Fruit fly (Drosophila melanogaster) whole organism, embryonic: ENCODE measurements around the gene niki.

ENCODE experiments used
- ATbp ChIP-seq: fragments of 200-800 bp; sonication (Bioruptor generic); optimal IDR thresholded peaks from 2 replicates; lab custom pipeline; 2017; ENCODE audit warnings: missing biosample characterization, mild to moderate bottlenecking, missing genetic modification characterization, missing genetic modification reagents
- Asciz ChIP-seq: fragments of 200-800 bp; sonication (Bioruptor generic); optimal IDR thresholded peaks from 2 replicates; lab custom pipeline; 2017; ENCODE audit warnings: missing biosample characterization, mild to moderate bottlenecking, missing genetic modification characterization, missing genetic modification reagents
- Atf-2 ChIP-seq: fragments of 200-800 bp; sonication (Bioruptor generic); optimal IDR thresholded peaks from 2 replicates; lab custom pipeline; 2016; ENCODE audit warnings: missing biosample characterization, missing genetic modification characterization
- Atf3 ChIP-seq: fragments of 200-800 bp; sonication (Bioruptor generic); optimal IDR thresholded peaks from 3 replicates; lab custom pipeline; 2016; ENCODE audit warnings: missing biosample characterization, missing genetic modification characterization
- Awh ChIP-seq: fragments of 200-800 bp; sonication (Bioruptor generic); IDR thresholded peaks from 2 replicates; pipeline ENCODE4, ENCODE4 v1.3.6; 2022; ENCODE audit warnings: missing biosample characterization, missing genetic modification characterization
- CG10462 ChIP-seq: fragments of 200-800 bp; sonication (Bioruptor generic); optimal IDR thresholded peaks from 2 replicates; lab custom pipeline; 2016; ENCODE audit warnings: missing biosample characterization, missing genetic modification characterization
- CG11695 ChIP-seq: fragments of 200-800 bp; sonication (Bioruptor generic); IDR thresholded peaks from 3 replicates; pipeline ENCODE4 v1.3.6; 2022; ENCODE audit warnings: missing biosample characterization, missing genetic modification characterization
- CG12391 ChIP-seq: fragments of 200-800 bp; sonication (Bioruptor generic); optimal IDR thresholded peaks from 3 replicates; lab custom pipeline; 2018; ENCODE audit warnings: missing biosample characterization, mild to moderate bottlenecking, missing genetic modification characterization, moderate library complexity
- CG15073 ChIP-seq: fragments of 200-800 bp; sonication (Bioruptor generic); optimal IDR thresholded peaks from 2 replicates; lab custom pipeline; 2016; ENCODE audit warnings: missing biosample characterization, missing genetic modification characterization
- CG15479 ChIP-seq: fragments of 200-800 bp; sonication (Bioruptor generic); optimal IDR thresholded peaks from 3 replicates; lab custom pipeline; 2019; ENCODE audit warnings: missing biosample characterization, mild to moderate bottlenecking, missing genetic modification characterization, moderate library complexity
- CG16815 ChIP-seq: fragments of 200-800 bp; sonication (Bioruptor generic); optimal IDR thresholded peaks from 3 replicates; lab custom pipeline; 2017; ENCODE audit warnings: missing biosample characterization, mild to moderate bottlenecking, missing genetic modification characterization
- CG16863 ChIP-seq: fragments of 200-800 bp; sonication (Bioruptor generic); optimal IDR thresholded peaks from 3 replicates; lab custom pipeline; 2016; ENCODE audit warnings: missing biosample characterization, missing genetic modification characterization
- CG17568 ChIP-seq: fragments of 200-800 bp; sonication (Bioruptor generic); optimal IDR thresholded peaks from 2 replicates; lab custom pipeline; 2018; ENCODE audit warnings: missing biosample characterization, mild to moderate bottlenecking, missing genetic modification characterization, moderate library complexity
- CG2129 ChIP-seq: fragments of 200-800 bp; sonication (Bioruptor generic); IDR thresholded peaks from 2 replicates; pipeline ENCODE4 v1.3.6; 2022; ENCODE audit warnings: missing biosample characterization, missing genetic modification characterization; ENCODE audit not compliant: partially characterized antibody
- CG31365 ChIP-seq: fragments of 200-800 bp; sonication (Bioruptor generic); optimal IDR thresholded peaks from 2 replicates; lab custom pipeline; 2018; ENCODE audit warnings: missing biosample characterization, mild to moderate bottlenecking, missing genetic modification characterization
- CG32772 ChIP-seq: fragments of 200-800 bp; sonication (Bioruptor generic); IDR thresholded peaks from 2 replicates; pipeline ENCODE4 v1.3.6; 2022; ENCODE audit warnings: missing biosample characterization, missing genetic modification characterization
- CG34224 ChIP-seq: fragments of 200-800 bp; sonication (Bioruptor generic); IDR thresholded peaks from 3 replicates; pipeline ENCODE4 v1.3.6; 2022; ENCODE audit warnings: missing biosample characterization, missing genetic modification characterization; ENCODE audit not compliant: partially characterized antibody
- CG34376 ChIP-seq: fragments of 200-800 bp; sonication (Bioruptor generic); optimal IDR thresholded peaks from 2 replicates; lab custom pipeline; 2018; ENCODE audit warnings: missing biosample characterization, mild to moderate bottlenecking, missing genetic modification characterization
- CG3838 ChIP-seq: fragments of 200-800 bp; sonication (Bioruptor generic); optimal IDR thresholded peaks from 3 replicates; lab custom pipeline; 2016; ENCODE audit warnings: missing biosample characterization, missing genetic modification characterization
- CG4404 ChIP-seq: fragments of 200-800 bp; sonication (Bioruptor generic); IDR thresholded peaks from 2 replicates; pipeline ENCODE4 v1.3.6; 2022; ENCODE audit warnings: missing biosample characterization, missing genetic modification characterization
- CG4854 ChIP-seq: fragments of 200-800 bp; sonication (Bioruptor generic); optimal IDR thresholded peaks from 2 replicates; lab custom pipeline; 2016; ENCODE audit warnings: missing biosample characterization, missing genetic modification characterization, inconsistent platforms
- CG5180 ChIP-seq: fragments of 200-800 bp; sonication (Bioruptor generic); optimal IDR thresholded peaks from 3 replicates; lab custom pipeline; 2017; ENCODE audit warnings: missing biosample characterization, missing genetic modification characterization, mild to moderate bottlenecking, moderate library complexity, missing genetic modification reagents
- CG6272 ChIP-seq: fragments of 200-800 bp; sonication (Bioruptor generic); IDR thresholded peaks from 2 replicates; pipeline ENCODE4 v1.3.6; 2022; ENCODE audit warnings: missing biosample characterization, missing genetic modification characterization
- CG8281 ChIP-seq: fragments of 200-800 bp; sonication (Bioruptor generic); optimal IDR thresholded peaks from 2 replicates; lab custom pipeline; 2018; ENCODE audit warnings: missing biosample characterization, mild to moderate bottlenecking, missing genetic modification characterization, moderate library complexity
- CG8924 ChIP-seq: fragments of 200-800 bp; optimal IDR thresholded peaks from 3 replicates; lab custom pipeline; 2019; ENCODE audit warnings: missing biosample characterization, mild to moderate bottlenecking, missing genetic modification characterization, moderate library complexity
- CG9817 ChIP-seq: fragments of 200-800 bp; sonication (Bioruptor generic); optimal IDR thresholded peaks from 2 replicates; lab custom pipeline; 2018; ENCODE audit warnings: missing biosample characterization, mild to moderate bottlenecking, missing genetic modification characterization, moderate library complexity
- CkIIα-i1 ChIP-seq: fragments of 200-800 bp; sonication (Bioruptor generic); IDR thresholded peaks from 2 replicates; pipeline ENCODE4 v1.3.6; 2022; ENCODE audit warnings: missing biosample characterization, missing genetic modification characterization
- Dek ChIP-seq: fragments of 200-800 bp; sonication (Bioruptor generic); optimal IDR thresholded peaks from 3 replicates; lab custom pipeline; 2019; ENCODE audit warnings: missing biosample characterization, mild to moderate bottlenecking, missing genetic modification characterization, moderate library complexity
- H15 ChIP-seq: fragments of 200-800 bp; sonication (Bioruptor generic); IDR thresholded peaks from 3 replicates; pipeline ENCODE4 v1.3.6; 2022; ENCODE audit warnings: missing biosample characterization, missing genetic modification characterization
- HLH54F ChIP-seq: fragments of 200-800 bp; sonication (Bioruptor generic); optimal IDR thresholded peaks from 3 replicates; lab custom pipeline; 2016; ENCODE audit warnings: missing biosample characterization, missing genetic modification characterization
- Hr39 ChIP-seq: fragments of >200 bp; optimal IDR thresholded peaks from 2 replicates; lab custom pipeline; 2017
- Oli ChIP-seq: fragments of 200-800 bp; sonication (Bioruptor generic); optimal IDR thresholded peaks from 2 replicates; lab custom pipeline; 2018; ENCODE audit warnings: missing biosample characterization, mild to moderate bottlenecking, missing genetic modification characterization, moderate library complexity
- Six4 ChIP-seq: fragments of 200-800 bp; sonication (Bioruptor generic); optimal IDR thresholded peaks from 2 replicates; lab custom pipeline; 2016; ENCODE audit warnings: missing biosample characterization, missing genetic modification characterization
- abd-A ChIP-seq: fragments of 200-800 bp; sonication (Bioruptor generic); optimal IDR thresholded peaks from 3 replicates; lab custom pipeline; 2019; ENCODE audit warnings: missing biosample characterization, mild to moderate bottlenecking, missing genetic modification characterization, moderate library complexity
- ara ChIP-seq: fragments of 200-800 bp; sonication (Bioruptor generic); IDR thresholded peaks from 2 replicates; pipeline ENCODE4 v1.3.6; 2022; ENCODE audit warnings: missing biosample characterization, missing genetic modification characterization
- chm ChIP-seq: fragments of 200-800 bp; sonication (Bioruptor generic); IDR thresholded peaks from 2 replicates; pipeline ENCODE4 v1.3.6; 2022; ENCODE audit warnings: missing biosample characterization, missing genetic modification characterization
- cwo ChIP-seq: fragments of 200-800 bp; sonication (Bioruptor generic); optimal IDR thresholded peaks from 3 replicates; lab custom pipeline; 2017; ENCODE audit warnings: missing biosample characterization, missing genetic modification characterization, mild to moderate bottlenecking, moderate library complexity, missing genetic modification reagents
- ems ChIP-seq: fragments of 200-800 bp; sonication (Bioruptor generic); optimal IDR thresholded peaks from 3 replicates; lab custom pipeline; 2016; ENCODE audit warnings: missing biosample characterization, missing genetic modification characterization
- en ChIP-seq: fragments of 200-800 bp; sonication (Bioruptor generic); optimal IDR thresholded peaks from 2 replicates; lab custom pipeline; 2016; ENCODE audit warnings: missing biosample characterization, missing genetic modification characterization
- eyg ChIP-seq: fragments of 200-800 bp; sonication (Bioruptor generic); optimal IDR thresholded peaks from 3 replicates; lab custom pipeline; 2016; ENCODE audit warnings: missing biosample characterization, missing genetic modification characterization
- grau ChIP-seq: fragments of 200-800 bp; optimal IDR thresholded peaks from 3 replicates; lab custom pipeline; 2019; ENCODE audit warnings: missing biosample characterization, mild to moderate bottlenecking, missing genetic modification characterization, moderate library complexity
- gsb ChIP-seq: fragments of 200-800 bp; sonication (Bioruptor generic); IDR thresholded peaks from 2 replicates; pipeline ENCODE4 v1.3.6; 2022; ENCODE audit warnings: missing biosample characterization, missing genetic modification characterization
- her ChIP-seq: fragments of 200-800 bp; sonication (Bioruptor generic); optimal IDR thresholded peaks from 2 replicates; lab custom pipeline; 2016; ENCODE audit warnings: missing biosample characterization, missing genetic modification characterization
- rib ChIP-seq: fragments of 200-800 bp; sonication (Bioruptor generic); IDR thresholded peaks from 2 replicates; pipeline ENCODE4 v1.3.6; 2022; ENCODE audit warnings: missing biosample characterization, missing genetic modification characterization
- sens-2 ChIP-seq: fragments of 200-800 bp; sonication (Bioruptor generic); IDR thresholded peaks from 2 replicates; pipeline ENCODE4 v1.3.6; 2022; ENCODE audit warnings: missing biosample characterization, missing genetic modification characterization
- stc ChIP-seq: fragments of 200-800 bp; sonication (Bioruptor generic); IDR thresholded peaks from 2 replicates; pipeline ENCODE4 v1.3.6; 2022; ENCODE audit warnings: missing biosample characterization, missing genetic modification characterization
- tio ChIP-seq: fragments of 200-800 bp; sonication (Bioruptor generic); optimal IDR thresholded peaks from 2 replicates; lab custom pipeline; 2017; ENCODE audit warnings: missing biosample characterization, missing genetic modification characterization, inconsistent platforms
- tup ChIP-seq: fragments of 200-800 bp; sonication (Bioruptor generic); optimal IDR thresholded peaks from 2 replicates; lab custom pipeline; 2016; ENCODE audit warnings: missing biosample characterization, mild to moderate bottlenecking, missing genetic modification characterization, moderate library complexity
- vnd ChIP-seq: fragments of 200-800 bp; sonication (Bioruptor generic); IDR thresholded peaks from 3 replicates; pipeline ENCODE4 v1.3.6; 2022; ENCODE audit warnings: missing biosample characterization, missing genetic modification characterization; ENCODE audit not compliant: partially characterized antibody
- wek ChIP-seq: fragments of 200-800 bp; sonication (Bioruptor generic); optimal IDR thresholded peaks from 3 replicates; lab custom pipeline; 2018; ENCODE audit warnings: missing biosample characterization, mild to moderate bottlenecking, missing genetic modification characterization, moderate library complexity

niki gene

DNA sequence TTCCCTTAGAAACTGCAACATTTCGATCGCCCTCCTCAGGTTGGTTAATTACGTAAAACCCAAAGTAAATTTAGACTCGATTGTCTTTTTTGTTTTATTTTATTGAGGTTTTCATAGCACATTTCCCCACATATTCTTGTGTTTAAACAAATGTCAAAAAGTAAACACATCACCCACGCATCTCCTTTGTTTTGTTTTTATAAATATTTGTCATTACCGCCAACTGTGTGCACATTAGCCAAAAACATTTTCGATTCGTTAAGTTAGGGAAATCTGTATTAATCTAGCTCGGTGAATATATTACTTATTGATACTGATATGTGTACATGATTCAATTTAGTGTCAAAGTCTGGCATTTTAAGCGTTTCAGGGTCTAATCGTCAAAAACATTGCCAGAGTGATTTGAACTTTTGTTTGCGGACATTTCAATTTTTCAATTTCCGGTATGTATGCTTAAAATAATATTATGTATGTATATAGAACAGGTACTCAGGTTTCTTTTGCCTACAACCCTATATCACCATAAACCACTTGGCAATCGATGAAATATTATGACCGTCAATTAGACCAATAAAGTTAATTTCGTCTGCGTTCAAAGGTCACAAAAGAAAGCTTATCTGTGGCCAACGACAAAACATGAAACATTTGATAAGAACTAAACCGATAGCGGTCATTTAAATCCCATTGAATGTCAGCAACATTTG, 15.7 kb downstream of the niki start (continued):
- TF ChIP-seq CG5180 (GFP tag; lab: Kevin White, UChicago), result no peak
- no peak for TF ChIP-seq ems (GFP tag; lab: Kevin White, UChicago)
- TF ChIP-seq CG12391 (tag; lab: Kevin White, UChicago), result no peak
- TF ChIP-seq stc (GFP tag; lab: Robert Waterston, UW), result no peak
- no peak for TF ChIP-seq abd-A (tag; lab: Kevin White, UChicago)
- peak; percentile 84 for TF ChIP-seq ATbp (GFP tag; lab: Kevin White, UChicago)
- TF ChIP-seq CG17568 (GFP tag; lab: Kevin White, UChicago), result no peak
- no peak for TF ChIP-seq ara (GFP tag; lab: Robert Waterston, UW)
- TF ChIP-seq Atf3 (GFP tag; lab: Kevin White, UChicago), result no peak
- no peak for TF ChIP-seq CkIIα-i1 (GFP tag; lab: Robert Waterston, UW)
- TF ChIP-seq sens-2 (GFP tag; lab: Robert Waterston, UW), result no peak
- TF ChIP-seq CG9817, result peak; percentile 9
- TF ChIP-seq CG15073 (GFP tag; lab: Kevin White, UChicago), result no peak
- peak; percentile 40 for TF ChIP-seq tup (GFP tag; lab: Kevin White, UChicago)
- no peak for TF ChIP-seq en (GFP tag; lab: Kevin White, UChicago)
- TF ChIP-seq Awh (GFP tag; lab: Robert Waterston, UW), result no peak
- peak; percentile 83 for TF ChIP-seq CG34376
- TF ChIP-seq gsb (GFP tag; lab: Robert Waterston, UW), result no peak
- no peak for TF ChIP-seq CG34224 (GFP tag; lab: Robert Waterston, UW)
- 0 out of 3 replicates have a peak, but pooled peaks have one; percentile 11 for TF ChIP-seq CG11695
- peak; percentile 16 for TF ChIP-seq CG8924 (tag; lab: Kevin White, UChicago)
- no peak for TF ChIP-seq Oli (tag; lab: Kevin White, UChicago)
- TF ChIP-seq CG32772 (GFP tag; lab: Robert Waterston, UW), result no peak
- TF ChIP-seq CG3838 (GFP tag; lab: Kevin White, UChicago), result peak; percentile 37
- TF ChIP-seq CG4404 (GFP tag; lab: Robert Waterston, UW), result no peak
- TF ChIP-seq H15, result no peak
- no peak for TF ChIP-seq CG6272 (GFP tag; lab: Robert Waterston, UW)
- peak; percentile 45 for TF ChIP-seq cwo (GFP tag; lab: Kevin White, UChicago)
- TF ChIP-seq CG8281, result peak; percentile 50
- TF ChIP-seq vnd, result no peak
- no peak for TF ChIP-seq CG15479
- TF ChIP-seq CG31365 (tag; lab: Kevin White, UChicago), result peak; percentile 45
- TF ChIP-seq grau (tag; lab: Kevin White, UChicago), result no peak
- TF ChIP-seq CG2129 (GFP tag; lab: Robert Waterston, UW), result no peak
- TF ChIP-seq HLH54F (GFP tag; lab: Kevin White, UChicago), result no peak
- TF ChIP-seq tio (GFP tag; lab: Kevin White, UChicago), result no peak
- peak; percentile 75 for TF ChIP-seq wek (GFP tag; lab: Kevin White, UChicago)
- no peak for TF ChIP-seq her (GFP tag; lab: Kevin White, UChicago)
- no peak for TF ChIP-seq Atf-2 (GFP tag; lab: Kevin White, UChicago)
- peak; percentile 14 for TF ChIP-seq eyg (GFP tag; lab: Kevin White, UChicago)
- peak; percentile 9 for TF ChIP-seq Six4 (GFP tag; lab: Kevin White, UChicago)
- TF ChIP-seq rib (GFP tag; lab: Robert Waterston, UW), result 0 out of 2 replicates have a peak, but pooled peaks have one; percentile 12
- TF ChIP-seq CG16863 (GFP tag; lab: Kevin White, UChicago), result no peak
- peak; percentile 16 for TF ChIP-seq Dek (tag; lab: Kevin White, UChicago)
- TF ChIP-seq Hr39 (lab: Kevin White, UChicago), result no peak
- TF ChIP-seq chm (GFP tag; lab: Robert Waterston, UW), result no peak
- TF ChIP-seq CG4854, result peak; percentile 63
- no peak for TF ChIP-seq CG16815 (GFP tag; lab: Kevin White, UChicago)
- TF ChIP-seq Asciz (GFP tag; lab: Kevin White, UChicago), result peak; percentile 92
- TF ChIP-seq CG10462 (GFP tag; lab: Kevin White, UChicago), result no peak
